Worm (Caenorhabditis elegans) whole organism, L4 larva: ENCODE measurements around the gene pyk-2.
A peak's percentile ranks its signal among the peaks of the same experiment; 100 is the strongest.

Source experiments
- D1046.2 ChIP-seq: fragments of 200-800 bp; sonication (Bioruptor generic); IDR thresholded peaks from 2 replicates; pipeline ENCODE4 v1.3.6; 2022; ENCODE audit warnings: missing genetic modification characterization, missing compliant biosample characterization
- F10B5.3 ChIP-seq: sonication (generic microtip); optimal IDR thresholded peaks from 2 replicates; lab custom pipeline; 2016; ENCODE audit warnings: mild to moderate bottlenecking, missing genetic modification characterization, missing compliant biosample characterization
- F37D6.2 ChIP-seq: sonication (generic microtip); optimal IDR thresholded peaks from 2 replicates; lab custom pipeline; 2016; ENCODE audit warnings: mild to moderate bottlenecking, missing genetic modification characterization, missing compliant biosample characterization
- F44E2.7 ChIP-seq: fragments of 200-800 bp; sonication (Bioruptor generic); IDR thresholded peaks from 2 replicates; pipeline ENCODE4 v2.1.2; 2022; ENCODE audit warnings: missing genetic modification characterization, missing compliant biosample characterization
- T20F7.1 ChIP-seq: fragments of 200-800 bp; sonication (Bioruptor generic); optimal IDR thresholded peaks from 2 replicates; lab custom pipeline; 2018; ENCODE audit warnings: mild to moderate bottlenecking, missing genetic modification characterization, missing compliant biosample characterization
- T26A8.4 ChIP-seq: fragments of 200-800 bp; sonication (Bioruptor generic); IDR thresholded peaks from 2 replicates; pipeline ENCODE4 v1.3.6; 2022; ENCODE audit warnings: missing genetic modification characterization, missing compliant biosample characterization
- ZK337.2 ChIP-seq: fragments of 200-800 bp; sonication (Bioruptor generic); IDR thresholded peaks from 2 replicates; pipeline ENCODE4 v1.3.6; 2022; ENCODE audit warnings: missing genetic modification reagents, missing genetic modification characterization, missing compliant biosample characterization
- ZK546.5 ChIP-seq, 2 experiments: sonication (generic microtip); optimal IDR thresholded peaks; 2 replicates each; lab custom pipeline; 2017; ENCODE audit warnings: missing biosample characterization in 2 of 2, missing genetic modification characterization in 2 of 2
- arid-1 ChIP-seq: fragments of 200-800 bp; sonication (Bioruptor generic); conservative IDR thresholded peaks from 2 replicates; pipeline ENCODE4 v1.3.6; 2022; ENCODE audit warnings: missing genetic modification reagents, missing genetic modification characterization, missing compliant biosample characterization
- ceh-44 ChIP-seq: fragments of 200-800 bp; sonication (Bioruptor generic); IDR thresholded peaks from 2 replicates; pipeline ENCODE4 v1.3.6; 2022; ENCODE audit warnings: missing genetic modification reagents, missing genetic modification characterization, missing compliant biosample characterization
- ctbp-1 ChIP-seq: fragments of 200-800 bp; sonication (Bioruptor generic); IDR thresholded peaks from 2 replicates; pipeline ENCODE4 v1.3.6; 2022; ENCODE audit warnings: missing genetic modification reagents, missing genetic modification characterization, missing compliant biosample characterization
- daf-12 ChIP-seq: fragments of 150-350 bp; optimal IDR thresholded peaks from 2 replicates; lab custom pipeline; 2014; ENCODE audit warnings: missing biosample characterization, missing genetic modification reagents, missing genetic modification characterization
- daf-19 ChIP-seq: fragments of 200-800 bp; sonication (Bioruptor generic); conservative IDR thresholded peaks from 2 replicates; pipeline ENCODE4 v1.3.6; 2022; ENCODE audit warnings: missing genetic modification characterization, missing compliant biosample characterization
- dmd-6 ChIP-seq: fragments of 200-800 bp; sonication (Bioruptor generic); IDR thresholded peaks from 2 replicates; pipeline ENCODE4 v1.3.6; 2022; ENCODE audit warnings: missing genetic modification reagents, missing genetic modification characterization, missing compliant biosample characterization
- dmd-8 ChIP-seq: fragments of 200-800 bp; sonication (Bioruptor generic); IDR thresholded peaks from 2 replicates; pipeline ENCODE4 v1.3.6; 2022; ENCODE audit warnings: missing genetic modification characterization, missing compliant biosample characterization
- dmd-9 ChIP-seq: fragments of 200-800 bp; sonication (Bioruptor generic); IDR thresholded peaks from 2 replicates; pipeline ENCODE4 v1.3.6; 2022; ENCODE audit warnings: missing genetic modification reagents, missing genetic modification characterization, missing compliant biosample characterization
- duxl-1 ChIP-seq: sonication (generic microtip); optimal IDR thresholded peaks from 2 replicates; lab custom pipeline; 2016; ENCODE audit warnings: mild to moderate bottlenecking, missing genetic modification characterization, moderate library complexity, missing compliant biosample characterization; ENCODE audit not compliant: poor library complexity
- dve-1 ChIP-seq: sonication (generic microtip); optimal IDR thresholded peaks from 2 replicates; lab custom pipeline; 2017; ENCODE audit warnings: antibody characterized with exemption, mild to moderate bottlenecking, missing genetic modification characterization, missing compliant biosample characterization; ENCODE audit not compliant: insufficient read depth
- gei-8 ChIP-seq: fragments of 200-800 bp; sonication (Bioruptor generic); optimal IDR thresholded peaks from 2 replicates; lab custom pipeline; 2018; ENCODE audit warnings: mild to moderate bottlenecking, missing genetic modification characterization, missing compliant biosample characterization
- hif-1 ChIP-seq, 2 experiments: sonication (generic microtip); optimal IDR thresholded peaks; 2 replicates each; lab custom pipeline; 2016 to 2017; ENCODE audit warnings: missing compliant biosample characterization in 2 of 2, missing genetic modification characterization in 2 of 2, missing genetic modification reagents in 2 of 2, missing genotype in 2 of 2, mild to moderate bottlenecking in 1 of 2
- hlh-11 ChIP-seq: fragments of 200-800 bp; sonication (Bioruptor generic); optimal IDR thresholded peaks from 2 replicates; lab custom pipeline; 2018; ENCODE audit warnings: mild to moderate bottlenecking, missing genetic modification characterization, missing compliant biosample characterization
- hmg-1.1 ChIP-seq: fragments of 200-800 bp; sonication (Bioruptor generic); IDR thresholded peaks from 2 replicates; pipeline ENCODE4 v1.3.6; 2022; ENCODE audit warnings: missing genetic modification reagents, missing genetic modification characterization, missing compliant biosample characterization
- jun-1 ChIP-seq: fragments of 150-350 bp; optimal IDR thresholded peaks from 2 replicates; lab custom pipeline; 2014; ENCODE audit warnings: missing biosample characterization, missing genetic modification reagents, missing genetic modification characterization
- lim-7 ChIP-seq: fragments of 200-800 bp; sonication (Bioruptor generic); IDR thresholded peaks from 2 replicates; pipeline ENCODE4 v1.3.6; 2022; ENCODE audit warnings: missing genetic modification characterization, missing compliant biosample characterization
- lin-38 ChIP-seq: fragments of 200-800 bp; sonication (Bioruptor generic); IDR thresholded peaks from 2 replicates; pipeline ENCODE4 v1.3.6; 2022; ENCODE audit warnings: missing genetic modification reagents, missing genetic modification characterization, missing compliant biosample characterization
- lir-3 ChIP-seq: sonication (generic microtip); optimal IDR thresholded peaks from 2 replicates; lab custom pipeline; 2016; ENCODE audit warnings: mild to moderate bottlenecking, missing genetic modification characterization, missing compliant biosample characterization
- madf-9 ChIP-seq: fragments of 200-800 bp; sonication (Bioruptor generic); conservative IDR thresholded peaks from 2 replicates; pipeline ENCODE4 v1.3.6; 2022; ENCODE audit warnings: missing genetic modification reagents, missing genetic modification characterization, missing compliant biosample characterization
- mdl-1 ChIP-seq, 2 experiments: fragments of 150-350 bp in 1 of 2; sonication (generic microtip) in 1 of 2; optimal IDR thresholded peaks; 2 replicates each; lab custom pipeline; 2014 to 2017; ENCODE audit warnings: missing biosample characterization in 2 of 2, missing genetic modification characterization in 2 of 2
- mep-1 ChIP-seq: fragments of 150-350 bp; sonication (generic microtip); optimal IDR thresholded peaks from 3 replicates; lab custom pipeline; 2014; ENCODE audit warnings: missing biosample characterization, missing genetic modification characterization
- mes-2 ChIP-seq: sonication (generic microtip); optimal IDR thresholded peaks from 2 replicates; lab custom pipeline; 2016; ENCODE audit warnings: missing genotype, mild to moderate bottlenecking, missing genetic modification characterization, missing compliant biosample characterization; ENCODE audit not compliant: poor library complexity, severe bottlenecking
- mxl-3 ChIP-seq: fragments of 200-800 bp; sonication (Bioruptor generic); optimal IDR thresholded peaks from 2 replicates; lab custom pipeline; 2018; ENCODE audit warnings: mild to moderate bottlenecking, missing genetic modification characterization, missing compliant biosample characterization
- nhr-111 ChIP-seq: fragments of 200-800 bp; sonication (Bioruptor generic); optimal IDR thresholded peaks from 2 replicates; lab custom pipeline; 2018; ENCODE audit warnings: mild to moderate bottlenecking, missing genetic modification characterization, missing compliant biosample characterization
- nhr-25 ChIP-seq: sonication (generic microtip); optimal IDR thresholded peaks from 2 replicates; lab custom pipeline; 2017; ENCODE audit warnings: missing genetic modification characterization, mild to moderate bottlenecking, missing compliant biosample characterization, antibody characterized with exemption, moderate library complexity, borderline replicate concordance; ENCODE audit not compliant: insufficient read depth
- nhr-41 ChIP-seq: fragments of 200-800 bp; sonication (Bioruptor generic); IDR thresholded peaks from 2 replicates; pipeline ENCODE4 v1.3.6; 2022; ENCODE audit warnings: missing genetic modification reagents, missing genetic modification characterization, missing compliant biosample characterization
- nhr-48 ChIP-seq: sonication (generic microtip); optimal IDR thresholded peaks from 2 replicates; lab custom pipeline; 2016; ENCODE audit warnings: mild to moderate bottlenecking, missing genetic modification characterization, missing compliant biosample characterization
- nhr-6 ChIP-seq: fragments of 150-350 bp; optimal IDR thresholded peaks from 2 replicates; lab custom pipeline; 2014; ENCODE audit warnings: missing biosample characterization, missing genetic modification characterization
- nhr-76 ChIP-seq: fragments of 150-350 bp; optimal IDR thresholded peaks from 2 replicates; lab custom pipeline; 2014; ENCODE audit warnings: missing biosample characterization, missing genetic modification characterization
- nhr-77 ChIP-seq: fragments of 150-350 bp; optimal IDR thresholded peaks from 2 replicates; lab custom pipeline; 2014; ENCODE audit warnings: missing biosample characterization, missing genetic modification characterization
- saeg-2 ChIP-seq: fragments of 200-800 bp; sonication (Bioruptor generic); IDR thresholded peaks from 2 replicates; pipeline ENCODE4 v1.3.6; 2022; ENCODE audit warnings: missing genetic modification reagents, missing genetic modification characterization, missing compliant biosample characterization
- sdz-12 ChIP-seq: fragments of 200-800 bp; sonication (Bioruptor generic); optimal IDR thresholded peaks from 2 replicates; lab custom pipeline; 2018; ENCODE audit warnings: mild to moderate bottlenecking, missing genetic modification characterization, missing compliant biosample characterization
- tra-1 ChIP-seq: fragments of 200-800 bp; sonication (Bioruptor generic); IDR thresholded peaks from 2 replicates; pipeline ENCODE4 v1.3.6; 2022; ENCODE audit warnings: missing genetic modification reagents, missing genetic modification characterization, missing compliant biosample characterization
- unc-39 ChIP-seq: sonication (generic microtip); optimal IDR thresholded peaks from 2 replicates; lab custom pipeline; 2017; ENCODE audit warnings: missing biosample characterization, missing genetic modification characterization
- vab-7 ChIP-seq: fragments of 200-800 bp; sonication (Bioruptor generic); IDR thresholded peaks from 2 replicates; pipeline ENCODE4 v1.3.6; 2022; ENCODE audit warnings: missing genetic modification reagents, missing genetic modification characterization, missing compliant biosample characterization
- ztf-7 ChIP-seq: fragments of 150-350 bp; optimal IDR thresholded peaks from 2 replicates; lab custom pipeline; 2014; ENCODE audit warnings: missing biosample characterization, missing genetic modification characterization

The pyk-2 gene

DNA sequence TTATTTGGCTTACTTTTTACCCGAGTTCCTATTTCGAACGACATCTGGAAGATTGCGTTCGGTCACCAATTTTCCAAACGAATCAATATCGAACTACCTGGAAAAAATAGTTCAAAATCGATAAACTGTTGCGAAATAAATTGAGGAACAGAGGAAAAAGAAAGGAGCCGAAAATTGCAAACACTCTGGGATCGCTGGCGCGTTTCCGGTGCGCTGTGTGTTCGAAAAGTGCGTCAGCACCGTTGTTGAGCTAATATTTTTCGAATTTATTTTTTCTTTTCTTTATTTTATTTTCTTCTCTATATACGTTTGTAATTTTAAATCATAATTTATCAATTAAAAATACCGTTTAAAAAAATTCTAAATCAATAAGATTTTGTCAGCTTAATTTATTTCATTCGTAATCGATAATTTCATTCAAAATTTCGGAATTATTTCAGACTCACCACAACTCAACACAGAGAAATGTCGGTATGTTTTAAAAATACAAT lies 23.4 kb downstream of the pyk-2 start, which contains the start of the genes dnc-1 and lsm-7 (continued):
- TF ChIP-seq daf-12 (tag; lab: Kevin White, UChicago) (no peak), hmg-1.1 (GFP tag; lab: Robert Waterston, UW) (peak; percentile 72), duxl-1 (no peak), ztf-7 (tag; lab: Kevin White, UChicago) (peak; percentile 5), dmd-8 (peak; percentile 16; the same call in 1 of the 2 replicates), F37D6.2 (tag; lab: Kevin White, UChicago) (peak; percentile 5), lin-38 (GFP tag; lab: Robert Waterston, UW) (peak; percentile 74), ceh-44 (GFP tag; lab: Robert Waterston, UW) (peak; percentile 79), madf-9 (GFP tag; lab: Robert Waterston, UW) (peak; percentile 61), mdl-1 (tag; optimal IDR thresholded peaks at IDR 0.05; lab: Kevin White, UChicago) (peak in 1 of 2 experiments; percentile 48), nhr-6 (tag; lab: Kevin White, UChicago) (peak; percentile 65), mep-1 (tag; lab: Kevin White, UChicago) (peak; percentile 88), hlh-11 (peak; percentile 79), mes-2 (tag; lab: Kevin White, UChicago) (peak; percentile 80), saeg-2 (GFP tag; lab: Robert Waterston, UW) (no peak), ZK337.2 (GFP tag; lab: Robert Waterston, UW) (no peak)

DNA sequence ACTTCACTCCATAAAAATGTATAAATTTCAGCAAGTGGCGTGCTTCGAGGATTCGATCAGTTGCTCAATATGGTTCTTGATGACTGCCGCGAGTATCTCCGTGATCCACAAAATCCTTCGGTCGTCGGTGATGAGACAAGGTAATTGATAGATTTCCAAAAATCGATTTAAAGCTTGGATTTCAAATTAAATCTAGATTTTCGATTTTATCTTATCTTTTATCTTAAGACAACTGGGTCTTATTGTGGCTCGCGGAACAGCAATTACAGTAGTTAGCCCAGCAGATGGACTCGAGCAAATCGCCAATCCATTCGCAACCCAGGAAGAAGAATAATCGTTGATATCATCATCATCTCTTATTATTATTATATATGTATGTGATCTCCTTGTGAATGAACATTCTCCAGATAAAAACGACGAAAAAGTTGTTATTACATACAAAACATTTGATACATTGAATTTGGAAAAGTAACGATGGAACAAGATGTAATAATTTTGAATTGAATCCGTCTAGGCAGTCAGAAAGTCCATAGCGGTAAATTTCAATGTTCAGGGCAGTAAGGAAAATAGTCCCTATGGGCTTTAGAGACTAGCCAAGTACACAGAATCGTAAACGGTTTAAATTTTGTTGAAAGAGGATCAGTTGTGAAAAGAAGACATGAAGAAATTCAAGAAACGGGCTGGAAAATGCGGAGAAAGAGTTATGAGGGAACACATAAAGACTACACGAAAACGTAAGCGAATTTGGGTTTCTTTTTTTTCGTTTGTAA lies 24.2 kb downstream of the pyk-2 start:
- TF ChIP-seq jun-1 (tag; lab: Kevin White, UChicago) (no peak), tra-1 (GFP tag; lab: Robert Waterston, UW) (peak; percentile 62), arid-1 (peak; percentile 44; the same call in 1 of the 2 replicates), nhr-48 (tag; lab: Kevin White, UChicago) (peak; percentile 49), dmd-9 (no peak), F37D6.2 (tag; lab: Kevin White, UChicago) (no peak), D1046.2 (GFP tag; lab: Robert Waterston, UW) (no peak), mdl-1 (tag; optimal IDR thresholded peaks at IDR 0.05; lab: Kevin White, UChicago) (no peak), gei-8 (GFP tag; lab: Kevin White, UChicago) (peak; percentile 40), nhr-6 (tag; lab: Kevin White, UChicago) (no peak), nhr-76 (tag; lab: Kevin White, UChicago) (no peak), T20F7.1 (GFP tag; lab: Kevin White, UChicago) (peak; percentile 63), lin-38 (GFP tag; lab: Robert Waterston, UW) (peak; percentile 58), daf-19 (GFP tag; lab: Robert Waterston, UW) (no peak), nhr-111 (GFP tag; lab: Kevin White, UChicago) (peak; percentile 6), nhr-41 (GFP tag; lab: Robert Waterston, UW) (peak; percentile 30; the same call in 1 of the 2 replicates), F10B5.3 (tag; lab: Kevin White, UChicago) (peak; percentile 32), ZK546.5 (tag; optimal IDR thresholded peaks at IDR 0.05; lab: Kevin White, UChicago) (no peak), ceh-44 (GFP tag; lab: Robert Waterston, UW) (no peak), lir-3 (tag; lab: Kevin White, UChicago) (no peak), dve-1 (tag; lab: Kevin White, UChicago) (peak; percentile 70), T26A8.4 (GFP tag; lab: Robert Waterston, UW) (peak; percentile 75), mxl-3 (GFP tag; lab: Kevin White, UChicago) (peak; percentile 18), hmg-1.1 (GFP tag; lab: Robert Waterston, UW) (peak; percentile 52; the same call in 1 of the 2 replicates), ctbp-1 (GFP tag; lab: Robert Waterston, UW) (peak; percentile 58; the same call in 1 of the 2 replicates), vab-7 (GFP tag; lab: Robert Waterston, UW) (peak; percentile 18; the same call in 1 of the 2 replicates), nhr-25 (tag; lab: Kevin White, UChicago) (no peak), dmd-6 (GFP tag; lab: Robert Waterston, UW) (0 out of 2 replicates have a peak, but pooled peaks have one; percentile 8), hlh-11 (peak; percentile 54), unc-39 (no peak), duxl-1 (peak; percentile 2), sdz-12 (GFP tag; lab: Kevin White, UChicago) (peak; percentile 78), hif-1 (tag; optimal IDR thresholded peaks at IDR 0.05; lab: Kevin White, UChicago) (peak in 1 of 2 experiments; percentile 23), nhr-77 (tag; lab: Kevin White, UChicago) (peak; percentile 70), F44E2.7 (GFP tag; lab: Robert Waterston, UW) (no peak), lim-7 (peak; percentile 14; the same call in 1 of the 2 replicates)
